Worm (Caenorhabditis elegans) whole organism, L2 larva: Measurements from ENCODE around the gene vps-11.

Source experiments
- C34F6.9 ChIP-seq: fragments of 150-350 bp; optimal IDR thresholded peaks from 2 replicates; lab custom pipeline; 2014; ENCODE audit warnings: missing biosample characterization, missing genetic modification characterization
- F13H6.1 ChIP-seq: sonication (generic microtip); optimal IDR thresholded peaks from 2 replicates; lab custom pipeline; 2016; ENCODE audit warnings: missing genetic modification characterization, missing compliant biosample characterization
- R02D3.7 ChIP-seq: fragments of 150-350 bp; optimal IDR thresholded peaks from 2 replicates; lab custom pipeline; 2014; ENCODE audit warnings: missing biosample characterization, missing genetic modification characterization
- Y55F3AM.14 ChIP-seq: fragments of 200-800 bp; sonication (Bioruptor generic); optimal IDR thresholded peaks from 2 replicates; lab custom pipeline; 2018; ENCODE audit warnings: mild to moderate bottlenecking, missing genetic modification characterization, missing compliant biosample characterization
- ZK546.5 ChIP-seq: sonication (generic microtip); optimal IDR thresholded peaks from 2 replicates; lab custom pipeline; 2017; ENCODE audit warnings: missing biosample characterization, missing genetic modification characterization
- alr-1 ChIP-seq: fragments of 150-350 bp; optimal IDR thresholded peaks from 2 replicates; lab custom pipeline; 2014; ENCODE audit warnings: missing biosample characterization, missing genetic modification characterization
- aly-2 ChIP-seq: fragments of 150-350 bp; optimal IDR thresholded peaks from 2 replicates; lab custom pipeline; 2014; ENCODE audit warnings: missing biosample characterization, missing genetic modification characterization
- ama-1 ChIP-seq: fragments of 150-350 bp; optimal IDR thresholded peaks from 2 replicates; lab custom pipeline; 2018; ENCODE audit warnings: inconsistent platforms
- blmp-1 ChIP-seq: sonication (generic microtip); optimal IDR thresholded peaks from 2 replicates; lab custom pipeline; 2017; ENCODE audit warnings: missing genetic modification characterization, mild to moderate bottlenecking, missing compliant biosample characterization, antibody characterized with exemption, moderate library complexity; ENCODE audit not compliant: insufficient read depth
- ceh-16 ChIP-seq: fragments of 150-350 bp; optimal IDR thresholded peaks from 2 replicates; lab custom pipeline; 2014; ENCODE audit warnings: missing biosample characterization, missing genetic modification characterization
- ceh-82 ChIP-seq: fragments of 150-350 bp; optimal IDR thresholded peaks from 2 replicates; lab custom pipeline; 2014; ENCODE audit warnings: missing biosample characterization, missing genetic modification characterization
- crh-2 ChIP-seq: sonication (generic microtip); optimal IDR thresholded peaks from 2 replicates; lab custom pipeline; 2017; ENCODE audit warnings: missing biosample characterization, missing genetic modification characterization
- dmd-4 ChIP-seq: sonication (generic microtip); optimal IDR thresholded peaks from 2 replicates; lab custom pipeline; 2017; ENCODE audit warnings: missing biosample characterization, missing genetic modification characterization
- egl-27 ChIP-seq: sonication (generic microtip); optimal IDR thresholded peaks from 3 replicates; lab custom pipeline; 2017; ENCODE audit warnings: missing biosample characterization, missing genetic modification reagents, missing genetic modification characterization
- elt-1 ChIP-seq: fragments of 150-350 bp; optimal IDR thresholded peaks from 2 replicates; lab custom pipeline; 2014; ENCODE audit warnings: missing biosample characterization, missing genetic modification characterization
- elt-3 ChIP-seq: sonication (generic microtip); optimal IDR thresholded peaks from 2 replicates; lab custom pipeline; 2017; ENCODE audit warnings: missing biosample characterization, missing genetic modification characterization
- fos-1 ChIP-seq: fragments of 150-350 bp; optimal IDR thresholded peaks from 2 replicates; lab custom pipeline; 2014; ENCODE audit warnings: missing biosample characterization, missing genetic modification characterization
- gmeb-1 ChIP-seq: fragments of 150-350 bp; optimal IDR thresholded peaks from 2 replicates; lab custom pipeline; 2014; ENCODE audit warnings: missing biosample characterization, missing genetic modification characterization
- lin-11 ChIP-seq: fragments of 150-350 bp; sonication (generic microtip); optimal IDR thresholded peaks from 2 replicates; lab custom pipeline; 2014; ENCODE audit warnings: missing biosample characterization, missing genetic modification characterization, inconsistent platforms, mixed read lengths
- lin-13 ChIP-seq: fragments of 150-350 bp; optimal IDR thresholded peaks from 2 replicates; lab custom pipeline; 2014; ENCODE audit warnings: missing biosample characterization, missing genetic modification reagents, missing genetic modification characterization
- lin-39 ChIP-seq: fragments of 150-350 bp; optimal IDR thresholded peaks from 2 replicates; lab custom pipeline; 2014; ENCODE audit warnings: missing biosample characterization, missing genetic modification reagents, missing genetic modification characterization
- lsy-2 ChIP-seq, 2 experiments: fragments of 150-350 bp in 1 of 2; sonication (generic microtip) in 1 of 2; optimal IDR thresholded peaks; 2 replicates each; lab custom pipeline; 2014 to 2017; ENCODE audit warnings: missing biosample characterization in 2 of 2, missing genetic modification characterization in 2 of 2
- mab-5 ChIP-seq: fragments of 150-350 bp; optimal IDR thresholded peaks from 2 replicates; lab custom pipeline; 2014; ENCODE audit warnings: missing biosample characterization, missing genetic modification characterization
- mbf-1 ChIP-seq: sonication (generic microtip); optimal IDR thresholded peaks from 2 replicates; lab custom pipeline; 2017; ENCODE audit warnings: missing biosample characterization, missing genetic modification characterization
- mdl-1 ChIP-seq, 2 experiments: fragments of 150-350 bp in 1 of 2; sonication (generic microtip) in 1 of 2; optimal IDR thresholded peaks; 2 replicates each; lab custom pipeline; 2017; ENCODE audit warnings: missing biosample characterization in 2 of 2, missing genetic modification characterization in 2 of 2
- nhr-10 ChIP-seq: sonication (generic microtip); optimal IDR thresholded peaks from 2 replicates; lab custom pipeline; 2017; ENCODE audit warnings: missing biosample characterization, missing genetic modification characterization
- nhr-11 ChIP-seq: fragments of 150-350 bp; optimal IDR thresholded peaks from 2 replicates; lab custom pipeline; 2014; ENCODE audit warnings: missing biosample characterization, missing genetic modification characterization
- nhr-12 ChIP-seq: fragments of 150-350 bp; optimal IDR thresholded peaks from 2 replicates; lab custom pipeline; 2014; ENCODE audit warnings: missing biosample characterization, missing genetic modification characterization
- nhr-129 ChIP-seq: fragments of 150-350 bp; optimal IDR thresholded peaks from 2 replicates; lab custom pipeline; 2014; ENCODE audit warnings: missing biosample characterization, missing genetic modification characterization
- nhr-21 ChIP-seq: fragments of 150-350 bp; optimal IDR thresholded peaks from 2 replicates; lab custom pipeline; 2014; ENCODE audit warnings: missing biosample characterization, missing genetic modification characterization
- nhr-23 ChIP-seq: fragments of 150-350 bp; optimal IDR thresholded peaks from 2 replicates; lab custom pipeline; 2014; ENCODE audit warnings: missing biosample characterization, missing genetic modification reagents, missing genetic modification characterization
- nhr-237 ChIP-seq: fragments of 150-350 bp; optimal IDR thresholded peaks from 2 replicates; lab custom pipeline; 2014; ENCODE audit warnings: missing biosample characterization, missing genetic modification characterization
- nhr-25 ChIP-seq: fragments of 150-350 bp; sonication (generic microtip); optimal IDR thresholded peaks from 3 replicates; lab custom pipeline; 2014; ENCODE audit warnings: missing biosample characterization, missing genetic modification characterization
- nhr-6 ChIP-seq: fragments of 150-350 bp; optimal IDR thresholded peaks from 2 replicates; lab custom pipeline; 2014; ENCODE audit warnings: missing biosample characterization, missing genetic modification characterization
- nhr-77 ChIP-seq: fragments of 150-350 bp; optimal IDR thresholded peaks from 2 replicates; lab custom pipeline; 2014; ENCODE audit warnings: missing biosample characterization, missing genetic modification characterization
- peb-1 ChIP-seq: fragments of 150-350 bp; optimal IDR thresholded peaks from 2 replicates; lab custom pipeline; 2014; ENCODE audit warnings: missing biosample characterization, missing genetic modification characterization
- sem-4 ChIP-seq: fragments of 150-350 bp; optimal IDR thresholded peaks from 2 replicates; lab custom pipeline; 2014; ENCODE audit warnings: missing biosample characterization, missing genetic modification reagents, missing genetic modification characterization
- skn-1 ChIP-seq: sonication (generic microtip); optimal IDR thresholded peaks from 2 replicates; lab custom pipeline; 2017; ENCODE audit warnings: missing biosample characterization, missing genetic modification characterization
- sma-3 ChIP-seq: sonication (generic microtip); optimal IDR thresholded peaks from 2 replicates; lab custom pipeline; 2016; ENCODE audit warnings: missing genetic modification reagents, missing genetic modification characterization, missing compliant biosample characterization
- sma-9 ChIP-seq, 2 experiments: fragments of 150-350 bp in 1 of 2; sonication (generic microtip) in 1 of 2; optimal IDR thresholded peaks; 2 replicates each; lab custom pipeline; 2014 to 2016; ENCODE audit warnings: missing genetic modification characterization in 2 of 2, mild to moderate bottlenecking in 1 of 2, missing biosample characterization in 1 of 2, missing compliant biosample characterization in 1 of 2, missing genetic modification reagents in 1 of 2, moderate library complexity in 1 of 2
- snpc-4 ChIP-seq: fragments of 150-350 bp; optimal IDR thresholded peaks from 2 replicates; lab custom pipeline; 2014; ENCODE audit warnings: missing biosample characterization, missing genetic modification characterization
- unc-39 ChIP-seq: fragments of 150-350 bp; optimal IDR thresholded peaks from 2 replicates; lab custom pipeline; 2014; ENCODE audit warnings: missing biosample characterization, missing genetic modification characterization
- unc-55 ChIP-seq: fragments of 150-350 bp; sonication (generic microtip); optimal IDR thresholded peaks from 3 replicates; lab custom pipeline; 2014; ENCODE audit warnings: missing biosample characterization, missing genetic modification reagents, missing genetic modification characterization
- unc-62 ChIP-seq: fragments of 150-350 bp; optimal IDR thresholded peaks from 2 replicates; lab custom pipeline; 2014; ENCODE audit warnings: missing biosample characterization, missing genetic modification reagents, missing genetic modification characterization
- zag-1 ChIP-seq: fragments of 150-350 bp; optimal IDR thresholded peaks from 2 replicates; lab custom pipeline; 2014; ENCODE audit warnings: missing biosample characterization, missing genetic modification characterization
- ztf-1 ChIP-seq: fragments of 200-800 bp; sonication (Bioruptor generic); conservative IDR thresholded peaks from 2 replicates; pipeline ENCODE4 v1.3.6; 2022; ENCODE audit warnings: missing genetic modification characterization, missing compliant biosample characterization
- ztf-11 ChIP-seq: sonication (generic microtip); optimal IDR thresholded peaks from 2 replicates; lab custom pipeline; 2017; ENCODE audit warnings: missing biosample characterization, missing genetic modification characterization
- ztf-4 ChIP-seq: fragments of 150-350 bp; optimal IDR thresholded peaks from 2 replicates; lab custom pipeline; 2014; ENCODE audit warnings: missing biosample characterization, missing genetic modification characterization

vps-11 gene

DNA sequence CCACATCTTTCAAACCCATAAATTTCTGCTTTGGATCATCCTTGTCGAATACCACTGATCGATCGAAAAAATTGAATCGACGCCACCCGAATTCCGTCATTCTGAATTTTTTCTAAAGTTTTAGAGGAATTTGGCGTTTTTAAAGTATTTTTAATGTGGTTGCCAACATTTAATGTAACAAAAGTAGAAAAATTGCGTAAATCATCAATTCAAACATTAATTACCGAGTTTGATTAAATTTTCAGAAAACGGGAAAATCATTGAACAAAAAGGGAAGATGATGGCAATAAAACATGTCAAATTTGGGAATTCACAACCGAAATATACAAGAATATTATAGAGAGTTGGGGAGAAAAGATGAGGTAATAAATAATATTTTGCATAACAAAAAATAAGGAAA lies at the start of gene vps-11:
TSS of gene vps-11 (minus strand) at position 101 of the 400 bp plus-strand sequence.
- TF ChIP-seq blmp-1 (no peak), nhr-12 (tag; lab: Kevin White, UChicago) (no peak), skn-1 (tag; lab: Kevin White, UChicago) (no peak), ztf-11 (no peak), Y55F3AM.14 (GFP tag; lab: Kevin White, UChicago) (no peak), unc-39 (tag; lab: Kevin White, UChicago) (no peak), aly-2 (no peak), mbf-1 (tag; lab: Kevin White, UChicago) (no peak), nhr-25 (no peak), snpc-4 (tag; lab: Kevin White, UChicago) (no peak), nhr-11 (tag; lab: Kevin White, UChicago) (no peak), gmeb-1 (tag; lab: Kevin White, UChicago) (no peak)

DNA sequence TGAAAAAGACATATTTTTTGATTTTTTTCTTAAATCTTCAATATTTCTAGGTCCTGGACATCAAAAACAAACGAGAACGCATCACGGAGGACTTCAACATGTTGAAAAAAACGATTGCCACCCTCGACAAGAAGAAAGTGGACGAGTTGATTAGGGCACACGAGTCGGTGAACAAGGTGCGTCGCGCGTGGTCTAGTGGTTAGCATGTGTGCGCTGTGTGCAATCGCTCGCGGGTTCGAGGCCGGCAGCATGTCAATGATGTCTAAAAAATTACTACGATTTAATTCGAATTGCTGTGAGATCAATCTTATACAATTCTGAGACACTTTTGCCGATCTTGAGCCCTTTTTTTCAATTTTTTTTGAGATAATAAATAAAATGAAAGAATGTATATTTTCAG lies 46.8 kb upstream of the vps-11 start:
- TF ChIP-seq unc-62 (GFP tag; lab: Kevin White, UChicago) (no peak), peb-1 (tag; lab: Kevin White, UChicago) (no peak), F13H6.1 (peak; percentile 80), crh-2 (tag; lab: Kevin White, UChicago) (peak; percentile 81), ztf-1 (GFP tag; lab: Robert Waterston, UW) (no peak), zag-1 (tag; lab: Kevin White, UChicago) (peak; percentile 45), lin-11 (tag; lab: Kevin White, UChicago) (peak; percentile 53), aly-2 (no peak), nhr-77 (tag; lab: Kevin White, UChicago) (no peak), unc-55 (GFP tag; lab: Kevin White, UChicago) (peak; percentile 47), sem-4 (tag; lab: Kevin White, UChicago) (peak; percentile 41), mdl-1 (tag; optimal IDR thresholded peaks at IDR 0.05; lab: Kevin White, UChicago) (peak; percentile 12 to 40), mbf-1 (tag; lab: Kevin White, UChicago) (no peak), ceh-16 (tag; lab: Kevin White, UChicago) (peak; percentile 11), unc-39 (tag; lab: Kevin White, UChicago) (no peak), nhr-12 (tag; lab: Kevin White, UChicago) (no peak), ceh-82 (no peak), nhr-25 (peak; percentile 59), Y55F3AM.14 (GFP tag; lab: Kevin White, UChicago) (peak; percentile 74), nhr-6 (tag; lab: Kevin White, UChicago) (peak; percentile 49), fos-1 (peak; percentile 59), elt-3 (tag; lab: Kevin White, UChicago) (no peak), nhr-237 (tag; lab: Kevin White, UChicago) (no peak), ama-1 (no peak), R02D3.7 (tag; lab: Kevin White, UChicago) (peak; percentile 24), lin-39 (no peak), elt-1 (tag; lab: Kevin White, UChicago) (no peak), blmp-1 (peak; percentile 28), dmd-4 (tag; lab: Kevin White, UChicago) (no peak), ZK546.5 (tag; lab: Kevin White, UChicago) (no peak), sma-3 (GFP tag; lab: Kevin White, UChicago) (peak; percentile 78), sma-9 (GFP tag; optimal IDR thresholded peaks at IDR 0.05; lab: Kevin White, UChicago) (peak; percentile 81), sma-9 (tag; optimal IDR thresholded peaks at IDR 0.05; lab: Kevin White, UChicago) (no peak), egl-27 (tag; lab: Kevin White, UChicago) (peak; percentile 48), mab-5 (peak; percentile 51), nhr-21 (tag; lab: Kevin White, UChicago) (peak; percentile 87), alr-1 (no peak), ztf-11 (no peak), C34F6.9 (tag; lab: Kevin White, UChicago) (peak; percentile 79), lin-13 (GFP tag; lab: Kevin White, UChicago) (peak; percentile 74), nhr-10 (tag; lab: Kevin White, UChicago) (no peak), gmeb-1 (tag; lab: Kevin White, UChicago) (peak; percentile 79), skn-1 (tag; lab: Kevin White, UChicago) (no peak), nhr-11 (tag; lab: Kevin White, UChicago) (no peak), nhr-129 (tag; lab: Kevin White, UChicago) (peak; percentile 91), lsy-2 (tag; optimal IDR thresholded peaks at IDR 0.05; lab: Kevin White, UChicago) (peak; percentile 63 to 82), nhr-23 (tag; lab: Kevin White, UChicago) (no peak), snpc-4 (tag; lab: Kevin White, UChicago) (peak; percentile 75), ztf-4 (tag; lab: Kevin White, UChicago) (peak; percentile 39)
